Fruit fly (Drosophila melanogaster) whole organism, wandering third instar larva: ENCODE results near the gene CG46318.

Source experiments
- CG32264 ChIP-seq: fragments of 200-800 bp; sonication (Bioruptor generic); optimal IDR thresholded peaks from 2 replicates; lab custom pipeline; 2016; ENCODE audit warnings: missing biosample characterization, missing genetic modification characterization
- CrebA ChIP-seq: fragments of 200-800 bp; sonication (Bioruptor generic); optimal IDR thresholded peaks from 2 replicates; lab custom pipeline; 2016; ENCODE audit warnings: missing biosample characterization, mild to moderate bottlenecking, missing genetic modification characterization, borderline replicate concordance
- Dfd ChIP-seq: fragments of >200 bp; optimal IDR thresholded peaks from 2 replicates; lab custom pipeline; 2017; ENCODE audit warnings: missing biosample characterization, missing genetic modification characterization
- Dif ChIP-seq: fragments of 200-275, 200-300 bp; sonication (Bioruptor generic); optimal IDR thresholded peaks from 2 replicates; lab custom pipeline; 2018; ENCODE audit warnings: missing biosample characterization, missing genetic modification characterization; ENCODE audit not compliant: partially characterized antibody
- GATAd ChIP-seq: sonication (Bioruptor generic); optimal IDR thresholded peaks from 2 replicates; lab custom pipeline; 2016; ENCODE audit warnings: missing biosample characterization, missing genetic modification characterization
- HLH106 ChIP-seq: fragments of 200-800 bp; optimal IDR thresholded peaks from 3 replicates; lab custom pipeline; 2019; ENCODE audit warnings: missing biosample characterization, mild to moderate bottlenecking, missing genetic modification characterization, moderate library complexity
- Hnf4 ChIP-seq: fragments of 200-800 bp; sonication (Bioruptor generic); optimal IDR thresholded peaks from 2 replicates; lab custom pipeline; 2016; ENCODE audit warnings: missing biosample characterization, mild to moderate bottlenecking, missing genetic modification characterization
- Hr83 ChIP-seq: fragments of 200-300 bp; sonication (Bioruptor generic); optimal IDR thresholded peaks from 2 replicates; lab custom pipeline; 2016; ENCODE audit warnings: missing biosample characterization, mild to moderate bottlenecking, missing genetic modification characterization, moderate library complexity; ENCODE audit not compliant: poor library complexity, severe bottlenecking
- Jra ChIP-seq: sonication (Bioruptor generic); optimal IDR thresholded peaks from 2 replicates; lab custom pipeline; 2016; ENCODE audit warnings: missing biosample characterization, missing genetic modification characterization
- N ChIP-seq: fragments of >200 bp; optimal IDR thresholded peaks from 2 replicates; lab custom pipeline; 2018; ENCODE audit warnings: missing biosample characterization, missing external identifiers, missing genetic modification characterization
- OdsH ChIP-seq: fragments of 200-800 bp; sonication (Bioruptor generic); optimal IDR thresholded peaks from 2 replicates; lab custom pipeline; 2016; ENCODE audit warnings: missing biosample characterization, mild to moderate bottlenecking, missing genetic modification characterization
- Rel ChIP-seq, 2 experiments: fragments of 200-800 bp; sonication (Bioruptor generic) in 1 of 2; optimal IDR thresholded peaks; 2 replicates in 1 of 2; 3 replicates in 1 of 2; lab custom pipeline; 2016 to 2019; ENCODE audit warnings: mild to moderate bottlenecking in 2 of 2, missing biosample characterization in 2 of 2, missing genetic modification characterization in 2 of 2, moderate library complexity in 1 of 2
- Sp1 ChIP-seq: fragments of 200-800 bp; sonication (Bioruptor generic); optimal IDR thresholded peaks from 3 replicates; lab custom pipeline; 2019; ENCODE audit warnings: missing biosample characterization, mild to moderate bottlenecking, missing genetic modification characterization, moderate library complexity
- Vsx2 ChIP-seq: fragments of 200-300, 225-300 bp; sonication (Bioruptor generic); optimal IDR thresholded peaks from 2 replicates; lab custom pipeline; 2018; ENCODE audit warnings: missing biosample characterization, missing genetic modification characterization; ENCODE audit not compliant: partially characterized antibody
- br ChIP-seq: fragments of 200-800 bp; sonication (Bioruptor generic); optimal IDR thresholded peaks from 2 replicates; lab custom pipeline; 2016; ENCODE audit warnings: missing biosample characterization, missing genetic modification characterization
- brk ChIP-seq: fragments of 200-800 bp; sonication (Bioruptor generic); optimal IDR thresholded peaks from 2 replicates; lab custom pipeline; 2016; ENCODE audit warnings: missing biosample characterization, mild to moderate bottlenecking, missing genetic modification characterization
- dl ChIP-seq, 2 experiments: fragments of 175-275, 200-275 bp in 1 of 2; fragments of 200-275 bp in 1 of 2; sonication (Bioruptor generic); optimal IDR thresholded peaks; lab custom pipeline; 2018; ENCODE audit warnings: mild to moderate bottlenecking in 2 of 2, missing biosample characterization in 2 of 2, missing genetic modification characterization in 2 of 2, moderate library complexity in 2 of 2; ENCODE audit not compliant: partially characterized antibody in 2 of 2, insufficient read depth in 1 of 2
- dmrt93B ChIP-seq: fragments of 200-800 bp; sonication (Bioruptor generic); optimal IDR thresholded peaks from 2 replicates; lab custom pipeline; 2018; ENCODE audit warnings: missing biosample characterization, mild to moderate bottlenecking, missing genetic modification characterization
- dsf ChIP-seq: sonication (Bioruptor generic); optimal IDR thresholded peaks from 2 replicates; lab custom pipeline; 2016; ENCODE audit warnings: missing biosample characterization, missing genetic modification characterization, borderline replicate concordance
- ey ChIP-seq: fragments of 200-800 bp; sonication (Bioruptor generic); optimal IDR thresholded peaks from 2 replicates; lab custom pipeline; 2016; ENCODE audit warnings: missing biosample characterization, missing genetic modification characterization
- foxo ChIP-seq, 2 experiments: fragments of 200-800 bp; sonication (Bioruptor generic); optimal IDR thresholded peaks; 2 replicates in 1 of 2; 3 replicates in 1 of 2; lab custom pipeline; 2016 to 2017; ENCODE audit warnings: missing biosample characterization in 2 of 2, missing genetic modification characterization in 2 of 2
- fru ChIP-seq: fragments of 200-800 bp; sonication (Bioruptor generic); optimal IDR thresholded peaks from 3 replicates; lab custom pipeline; 2016; ENCODE audit warnings: missing biosample characterization, mild to moderate bottlenecking, missing genetic modification characterization
- h ChIP-seq: fragments of 200-800 bp; sonication (Bioruptor generic); optimal IDR thresholded peaks from 3 replicates; lab custom pipeline; 2016; ENCODE audit warnings: missing biosample characterization, mild to moderate bottlenecking, missing genetic modification characterization
- jim ChIP-seq: fragments of 175-275, 200-325 bp; sonication (Bioruptor generic); optimal IDR thresholded peaks from 2 replicates; lab custom pipeline; 2016; ENCODE audit warnings: missing biosample characterization, mild to moderate bottlenecking, missing genetic modification characterization
- pan ChIP-seq: fragments of >200 bp; optimal IDR thresholded peaks from 2 replicates; lab custom pipeline; 2017
- psq ChIP-seq: fragments of 200-800 bp; sonication (Bioruptor generic); optimal IDR thresholded peaks from 3 replicates; lab custom pipeline; 2017; ENCODE audit warnings: missing biosample characterization, mild to moderate bottlenecking, missing genetic modification characterization, moderate library complexity
- rgr ChIP-seq: fragments of 200-800 bp; sonication (Bioruptor generic); optimal IDR thresholded peaks from 3 replicates; lab custom pipeline; 2016; ENCODE audit warnings: missing biosample characterization, mild to moderate bottlenecking, missing genetic modification characterization
- sv ChIP-seq: fragments of 200-800 bp; sonication (Bioruptor generic); optimal IDR thresholded peaks from 3 replicates; lab custom pipeline; 2016; ENCODE audit warnings: missing biosample characterization, missing genetic modification characterization
- usp ChIP-seq: fragments of >200 bp; optimal IDR thresholded peaks from 2 replicates; lab custom pipeline; 2017; ENCODE audit warnings: missing biosample characterization, missing genetic modification characterization
- woc ChIP-seq: sonication (Bioruptor generic); optimal IDR thresholded peaks from 2 replicates; lab custom pipeline; 2016; ENCODE audit warnings: missing biosample characterization, mild to moderate bottlenecking, missing genetic modification characterization

Gene CG46318

dm6 chr3R:18665061-18665460 is 15.3 kb upstream of the CG46318 start, which contains the start of gene CG31231:
Gene CG31231 (plus strand): TSS chr3R:18665361.
- no peak for TF ChIP-seq CG32264 (GFP tag; lab: Kevin White, UChicago)
- TF ChIP-seq rgr (GFP tag; lab: Kevin White, UChicago) = no peak
- TF ChIP-seq Sp1 = no peak
- no peak for TF ChIP-seq ey
- TF ChIP-seq usp (GFP tag; lab: Kevin White, UChicago) = no peak
- TF ChIP-seq h (GFP tag; lab: Kevin White, UChicago) = no peak
- TF ChIP-seq Dif (GFP tag; lab: Kevin White, UChicago) = no peak

DNA sequence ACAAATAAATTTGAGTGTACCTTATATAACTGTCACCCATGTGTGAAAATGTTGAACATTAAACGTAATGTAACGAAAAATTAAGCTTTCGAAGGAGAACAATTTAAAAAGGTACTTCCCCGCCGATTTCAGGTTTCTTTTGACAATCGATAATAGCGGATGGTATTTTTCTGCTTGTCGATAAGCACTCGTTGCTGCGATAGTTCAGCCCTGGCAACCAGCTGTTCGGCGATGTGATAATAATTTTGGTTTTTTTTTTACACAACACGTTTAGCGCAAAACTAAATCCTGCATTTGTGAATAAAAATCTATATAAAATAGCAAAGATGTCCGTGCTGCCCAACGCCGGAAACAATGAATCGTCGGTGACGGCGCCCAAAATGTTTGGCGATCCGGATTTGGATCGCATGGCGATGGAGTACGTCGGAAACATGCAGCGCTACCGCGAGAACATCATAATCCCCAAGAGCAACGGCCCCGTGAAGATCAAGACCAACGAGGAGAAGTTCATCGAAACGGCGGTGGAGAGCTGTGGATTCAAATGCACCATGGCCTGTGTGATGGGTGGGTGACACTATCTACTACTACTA is 12.7 kb upstream of the CG46318 start, which contains the start of gene CG31229:
Gene CG31229 (plus strand): TSS at position 194 of the 590 bp plus-strand sequence.
- TF ChIP-seq woc (GFP tag; lab: Kevin White, UChicago) (no peak), Rel (GFP tag; optimal IDR thresholded peaks at IDR 0.05; lab: Kevin White, UChicago) (no peak), Rel (tag; optimal IDR thresholded peaks at IDR 0.05; lab: Kevin White, UChicago) (peak; percentile 98)

- TF ChIP-seq N (GFP tag; lab: Kevin White, UChicago) (no peak), Jra (GFP tag; lab: Kevin White, UChicago) (no peak), sv (GFP tag; lab: Kevin White, UChicago) (no peak), Vsx2 (peak; percentile 75), dmrt93B (GFP tag; lab: Kevin White, UChicago) (no peak), Sp1 (no peak), Hnf4 (GFP tag; lab: Kevin White, UChicago) (no peak), Rel (GFP tag; optimal IDR thresholded peaks at IDR 0.05; lab: Kevin White, UChicago) (peak; percentile 22), Rel (tag; optimal IDR thresholded peaks at IDR 0.05; lab: Kevin White, UChicago) (peak; percentile 75), CrebA (GFP tag; lab: Kevin White, UChicago) (no peak), HLH106 (no peak), GATAd (GFP tag; lab: Kevin White, UChicago) (no peak), Dfd (GFP tag; lab: Kevin White, UChicago) (no peak), br (GFP tag; lab: Kevin White, UChicago) (peak; percentile 1), usp (GFP tag; lab: Kevin White, UChicago) (no peak), pan (lab: Kevin White, UChicago) (no peak), jim (GFP tag; lab: Kevin White, UChicago) (peak; percentile 86), dsf (GFP tag; lab: Kevin White, UChicago) (no peak), Dif (GFP tag; lab: Kevin White, UChicago) (peak; percentile 30), CG32264 (GFP tag; lab: Kevin White, UChicago) (no peak), Hr83 (GFP tag; lab: Kevin White, UChicago) (peak; percentile 5), h (GFP tag; lab: Kevin White, UChicago) (no peak), brk (GFP tag; lab: Kevin White, UChicago) (no peak)
These were observed 11.3 kb upstream of the CG46318 start, which contains the start of gene CG7702 for dm6 chr3R:18669152-18669551. Gene CG7702 (plus strand): TSS chr3R:18669390.

- peak; percentile 38 for TF ChIP-seq woc (GFP tag; lab: Kevin White, UChicago)
- peak in 1 of 2 experiments; percentile 65 for TF ChIP-seq foxo (GFP tag; optimal IDR thresholded peaks at IDR 0.05; lab: Kevin White, UChicago)
- peak; percentile 51 for TF ChIP-seq br (GFP tag; lab: Kevin White, UChicago)
- no peak for TF ChIP-seq dsf (GFP tag; lab: Kevin White, UChicago)
- TF ChIP-seq h (GFP tag; lab: Kevin White, UChicago) = peak; percentile 69
- no peak for TF ChIP-seq Rel (GFP tag; optimal IDR thresholded peaks at IDR 0.05; lab: Kevin White, UChicago)
- no peak for TF ChIP-seq Rel (tag; optimal IDR thresholded peaks at IDR 0.05; lab: Kevin White, UChicago)
- TF ChIP-seq Dfd (GFP tag; lab: Kevin White, UChicago) = no peak
- no peak for TF ChIP-seq dl (GFP tag; optimal IDR thresholded peaks at IDR 0.05; lab: Kevin White, UChicago; ENCODE audit: insufficient read depth in 1 of 2, partially characterized antibody in 2 of 2)
- peak; percentile 31 for TF ChIP-seq psq (GFP tag; lab: Kevin White, UChicago)
- TF ChIP-seq HLH106 = peak; percentile 61
- peak; percentile 74 for TF ChIP-seq fru
- peak; percentile 13 for TF ChIP-seq Sp1
- TF ChIP-seq rgr (GFP tag; lab: Kevin White, UChicago) = peak; percentile 56
- TF ChIP-seq OdsH (GFP tag; lab: Kevin White, UChicago) = peak; percentile 64
- TF ChIP-seq ey = peak; percentile 75
- no peak for TF ChIP-seq Hr83 (GFP tag; lab: Kevin White, UChicago)
- TF ChIP-seq usp (GFP tag; lab: Kevin White, UChicago) = no peak
- TF ChIP-seq CG32264 (GFP tag; lab: Kevin White, UChicago) = no peak
These were observed 10.6 kb upstream of the CG46318 start for dm6 chr3R:18669812-18670211.
